Worm (Caenorhabditis elegans) whole organism, young adult: ENCODE measurements around the gene fust-1.

ENCODE experiments used
- B0035.1 ChIP-seq: sonication (generic microtip); optimal IDR thresholded peaks from 2 replicates; lab custom pipeline; 2016; ENCODE audit warnings: missing genetic modification characterization, mild to moderate bottlenecking, missing compliant biosample characterization, missing genotype, missing genetic modification reagents
- B0336.3 ChIP-seq: fragments of 200-800 bp; sonication (Bioruptor generic); IDR thresholded peaks from 2 replicates; pipeline ENCODE4 v1.3.6; 2022; ENCODE audit warnings: missing genetic modification characterization, missing compliant biosample characterization
- D2030.7 ChIP-seq: fragments of 200-800 bp; sonication (Bioruptor generic); IDR thresholded peaks from 2 replicates; pipeline ENCODE4 v1.3.6; 2022; ENCODE audit warnings: missing genetic modification reagents, missing genetic modification characterization, missing compliant biosample characterization
- F10E7.11 ChIP-seq: sonication (generic microtip); optimal IDR thresholded peaks from 2 replicates; lab custom pipeline; 2017; ENCODE audit warnings: mild to moderate bottlenecking, missing genetic modification characterization, moderate library complexity, missing compliant biosample characterization
- F22D6.2 ChIP-seq: sonication (generic microtip); optimal IDR thresholded peaks from 2 replicates; lab custom pipeline; 2016; ENCODE audit warnings: mild to moderate bottlenecking, missing genetic modification characterization, missing compliant biosample characterization
- F39B2.1 ChIP-seq: fragments of 200-800 bp; sonication (Bioruptor generic); IDR thresholded peaks from 2 replicates; pipeline ENCODE4 v1.3.6; 2022; ENCODE audit warnings: missing genetic modification reagents, missing genetic modification characterization, missing compliant biosample characterization
- F49E8.2 ChIP-seq: sonication (generic microtip); optimal IDR thresholded peaks from 3 replicates; lab custom pipeline; 2017; ENCODE audit warnings: missing genetic modification characterization, mild to moderate bottlenecking, missing compliant biosample characterization, antibody characterized with exemption, moderate library complexity; ENCODE audit not compliant: insufficient read depth
- F55B11.4 ChIP-seq: sonication (generic microtip); optimal IDR thresholded peaks from 2 replicates; lab custom pipeline; 2016; ENCODE audit warnings: missing compliant biosample characterization, missing genetic modification characterization, borderline replicate concordance; ENCODE audit not compliant: insufficient read depth
- F57C9.4 ChIP-seq: sonication (generic microtip); optimal IDR thresholded peaks from 2 replicates; lab custom pipeline; 2017; ENCODE audit warnings: mild to moderate bottlenecking, missing genetic modification characterization, missing compliant biosample characterization
- Y79H2A.3 ChIP-seq: fragments of 200-800 bp; sonication (Bioruptor generic); conservative IDR thresholded peaks from 2 replicates; pipeline ENCODE4 v1.3.6; 2022; ENCODE audit warnings: missing genetic modification reagents, missing genetic modification characterization, missing compliant biosample characterization
- ZK185.1 ChIP-seq: sonication (generic microtip); optimal IDR thresholded peaks from 2 replicates; lab custom pipeline; 2016; ENCODE audit warnings: mild to moderate bottlenecking, missing genetic modification characterization, missing compliant biosample characterization; ENCODE audit not compliant: poor library complexity, severe bottlenecking
- akir-1 ChIP-seq: fragments of 200-800 bp; sonication (Bioruptor generic); optimal IDR thresholded peaks from 2 replicates; lab custom pipeline; 2018; ENCODE audit warnings: mild to moderate bottlenecking, missing genetic modification characterization, moderate library complexity, missing compliant biosample characterization
- ama-1 ChIP-seq, 3 experiments: fragments of 150-350 bp in 1 of 3; sonication (generic microtip) in 2 of 3; optimal IDR thresholded peaks; 2 replicates each; lab custom pipeline; 2014 to 2018; ENCODE audit warnings: missing biosample characterization in 2 of 3, missing genetic modification characterization in 2 of 3, missing genetic modification reagents in 2 of 3
- aptf-2 ChIP-seq: fragments of 200-800 bp; sonication (Bioruptor generic); conservative IDR thresholded peaks from 2 replicates; pipeline ENCODE4 v1.3.6; 2022; ENCODE audit warnings: missing genetic modification reagents, missing genetic modification characterization, missing compliant biosample characterization
- atf-7 ChIP-seq: sonication (generic microtip); optimal IDR thresholded peaks from 2 replicates; lab custom pipeline; 2017; ENCODE audit warnings: mild to moderate bottlenecking, missing genetic modification characterization, missing compliant biosample characterization
- cebp-2 ChIP-seq: fragments of 200-800 bp; sonication (Bioruptor generic); IDR thresholded peaks from 2 replicates; pipeline ENCODE4 v1.3.6; 2022; ENCODE audit warnings: missing genetic modification characterization, missing compliant biosample characterization
- ceh-91 ChIP-seq: fragments of 200-800 bp; sonication (Bioruptor generic); IDR thresholded peaks from 2 replicates; pipeline ENCODE4 v1.3.6; 2022; ENCODE audit warnings: missing genetic modification reagents, missing genetic modification characterization, missing compliant biosample characterization
- chd-7 ChIP-seq: sonication (generic microtip); optimal IDR thresholded peaks from 2 replicates; lab custom pipeline; 2016; ENCODE audit warnings: mild to moderate bottlenecking, missing genetic modification characterization, moderate library complexity, missing compliant biosample characterization
- die-1 ChIP-seq: sonication (generic microtip); optimal IDR thresholded peaks from 2 replicates; lab custom pipeline; 2016; ENCODE audit warnings: missing genotype, mild to moderate bottlenecking, missing genetic modification characterization, missing compliant biosample characterization
- dpff-1 ChIP-seq: sonication (generic microtip); optimal IDR thresholded peaks from 2 replicates; lab custom pipeline; 2017; ENCODE audit warnings: mild to moderate bottlenecking, missing genetic modification characterization, missing compliant biosample characterization
- gei-17 ChIP-seq: fragments of 200-800 bp; sonication (Bioruptor generic); optimal IDR thresholded peaks from 2 replicates; lab custom pipeline; 2018; ENCODE audit warnings: mild to moderate bottlenecking, missing genetic modification characterization, missing compliant biosample characterization
- hmg-1.2 ChIP-seq: fragments of 200-800 bp; sonication (Bioruptor generic); IDR thresholded peaks from 2 replicates; pipeline ENCODE4 v1.3.6; 2022; ENCODE audit warnings: missing genetic modification reagents, missing genetic modification characterization, missing compliant biosample characterization
- hsf-1 ChIP-seq: fragments of 200-800 bp; sonication (Bioruptor generic); IDR thresholded peaks from 2 replicates; pipeline ENCODE4 v1.3.6; 2022; ENCODE audit warnings: missing genetic modification reagents, missing genetic modification characterization, missing compliant biosample characterization
- lir-1 ChIP-seq: fragments of 200-800 bp; sonication (Bioruptor generic); conservative IDR thresholded peaks from 2 replicates; pipeline ENCODE4 v1.3.6; 2022; ENCODE audit warnings: missing genetic modification reagents, missing genetic modification characterization, missing compliant biosample characterization
- lsl-1 ChIP-seq: fragments of 200-800 bp; sonication (Bioruptor generic); optimal IDR thresholded peaks from 2 replicates; lab custom pipeline; 2018; ENCODE audit warnings: mild to moderate bottlenecking, missing genetic modification characterization, moderate library complexity, missing compliant biosample characterization
- lsy-27 ChIP-seq: sonication (generic microtip); optimal IDR thresholded peaks from 2 replicates; lab custom pipeline; 2017; ENCODE audit warnings: missing genetic modification characterization, mild to moderate bottlenecking, missing compliant biosample characterization, antibody characterized with exemption, missing genotype, borderline replicate concordance; ENCODE audit not compliant: insufficient read depth
- madf-10 ChIP-seq: sonication (generic microtip); optimal IDR thresholded peaks from 2 replicates; lab custom pipeline; 2016; ENCODE audit warnings: mild to moderate bottlenecking, missing genetic modification characterization, missing compliant biosample characterization
- madf-3 ChIP-seq: fragments of 200-800 bp; sonication (Bioruptor generic); IDR thresholded peaks from 2 replicates; pipeline ENCODE4 v1.3.6; 2022; ENCODE audit warnings: missing genetic modification reagents, missing genetic modification characterization, missing compliant biosample characterization
- mcd-1 ChIP-seq: fragments of 200-800 bp; sonication (Bioruptor generic); IDR thresholded peaks from 2 replicates; pipeline ENCODE4 v1.3.6; 2022; ENCODE audit warnings: missing genetic modification reagents, missing genetic modification characterization, missing compliant biosample characterization
- nhr-120 ChIP-seq: fragments of 200-800 bp; sonication (Bioruptor generic); IDR thresholded peaks from 2 replicates; pipeline ENCODE4 v1.3.6; 2022; ENCODE audit warnings: missing genetic modification characterization, missing compliant biosample characterization
- nhr-179 ChIP-seq: sonication (generic microtip); optimal IDR thresholded peaks from 2 replicates; lab custom pipeline; 2016; ENCODE audit warnings: mild to moderate bottlenecking, missing genetic modification characterization, missing compliant biosample characterization
- nhr-27 ChIP-seq: fragments of 200-800 bp; sonication (Bioruptor generic); optimal IDR thresholded peaks from 2 replicates; lab custom pipeline; 2018; ENCODE audit warnings: mild to moderate bottlenecking, missing genetic modification characterization, moderate library complexity, missing compliant biosample characterization
- nhr-80 ChIP-seq: sonication (generic microtip); optimal IDR thresholded peaks from 2 replicates; lab custom pipeline; 2016; ENCODE audit warnings: missing genetic modification characterization, missing compliant biosample characterization
- nhr-90 ChIP-seq: sonication (generic microtip); optimal IDR thresholded peaks from 2 replicates; lab custom pipeline; 2016; ENCODE audit warnings: missing genotype, mild to moderate bottlenecking, missing genetic modification characterization, missing compliant biosample characterization
- pha-4 ChIP-seq: fragments of 150-350 bp; sonication (generic microtip); optimal IDR thresholded peaks from 2 replicates; lab custom pipeline; 2014; ENCODE audit warnings: missing biosample characterization, missing genetic modification reagents, missing genetic modification characterization
- repo-1 ChIP-seq: sonication (generic microtip); optimal IDR thresholded peaks from 2 replicates; lab custom pipeline; 2017; ENCODE audit warnings: mild to moderate bottlenecking, missing genetic modification characterization, missing compliant biosample characterization
- snpc-4 ChIP-seq, 5 experiments: fragments of 150-350 bp in 1 of 5; sonication (generic microtip) in 4 of 5; optimal IDR thresholded peaks; 2 replicates each; lab custom pipeline; 2014 to 2018; ENCODE audit warnings: missing genetic modification characterization in 5 of 5, missing biosample characterization in 3 of 5, antibody characterized with exemption in 2 of 5, mild to moderate bottlenecking in 2 of 5, missing compliant biosample characterization in 2 of 5, missing genotype in 2 of 5, moderate library complexity in 2 of 5, missing genetic modification reagents in 1 of 5
- somi-1 ChIP-seq: fragments of 200-800 bp; sonication (Bioruptor generic); optimal IDR thresholded peaks from 2 replicates; lab custom pipeline; 2018; ENCODE audit warnings: mild to moderate bottlenecking, missing genetic modification characterization, missing compliant biosample characterization
- tbx-9 ChIP-seq: sonication (generic microtip); optimal IDR thresholded peaks from 2 replicates; lab custom pipeline; 2016; ENCODE audit warnings: borderline replicate concordance, missing genetic modification characterization, inconsistent platforms, missing compliant biosample characterization
- unc-62 ChIP-seq: fragments of 150-350 bp; optimal IDR thresholded peaks from 2 replicates; lab custom pipeline; 2014; ENCODE audit warnings: missing biosample characterization, missing genetic modification reagents, missing genetic modification characterization
- xnd-1 ChIP-seq: sonication (generic microtip); optimal IDR thresholded peaks from 2 replicates; lab custom pipeline; 2016; ENCODE audit warnings: missing genotype, missing genetic modification reagents, missing genetic modification characterization, missing compliant biosample characterization
- ztf-18 ChIP-seq: sonication (generic microtip); optimal IDR thresholded peaks from 2 replicates; lab custom pipeline; 2016; ENCODE audit warnings: missing genotype, mild to moderate bottlenecking, missing genetic modification characterization, missing compliant biosample characterization
- ztf-3 ChIP-seq: fragments of 200-800 bp; sonication (Bioruptor generic); optimal IDR thresholded peaks from 2 replicates; lab custom pipeline; 2018; ENCODE audit warnings: mild to moderate bottlenecking, missing genetic modification characterization, missing compliant biosample characterization
- ztf-6 ChIP-seq: fragments of 200-800 bp; sonication (Bioruptor generic); IDR thresholded peaks from 2 replicates; pipeline ENCODE4 v1.3.6; 2022; ENCODE audit warnings: missing genetic modification reagents, missing genetic modification characterization, missing compliant biosample characterization

The fust-1 gene

DNA sequence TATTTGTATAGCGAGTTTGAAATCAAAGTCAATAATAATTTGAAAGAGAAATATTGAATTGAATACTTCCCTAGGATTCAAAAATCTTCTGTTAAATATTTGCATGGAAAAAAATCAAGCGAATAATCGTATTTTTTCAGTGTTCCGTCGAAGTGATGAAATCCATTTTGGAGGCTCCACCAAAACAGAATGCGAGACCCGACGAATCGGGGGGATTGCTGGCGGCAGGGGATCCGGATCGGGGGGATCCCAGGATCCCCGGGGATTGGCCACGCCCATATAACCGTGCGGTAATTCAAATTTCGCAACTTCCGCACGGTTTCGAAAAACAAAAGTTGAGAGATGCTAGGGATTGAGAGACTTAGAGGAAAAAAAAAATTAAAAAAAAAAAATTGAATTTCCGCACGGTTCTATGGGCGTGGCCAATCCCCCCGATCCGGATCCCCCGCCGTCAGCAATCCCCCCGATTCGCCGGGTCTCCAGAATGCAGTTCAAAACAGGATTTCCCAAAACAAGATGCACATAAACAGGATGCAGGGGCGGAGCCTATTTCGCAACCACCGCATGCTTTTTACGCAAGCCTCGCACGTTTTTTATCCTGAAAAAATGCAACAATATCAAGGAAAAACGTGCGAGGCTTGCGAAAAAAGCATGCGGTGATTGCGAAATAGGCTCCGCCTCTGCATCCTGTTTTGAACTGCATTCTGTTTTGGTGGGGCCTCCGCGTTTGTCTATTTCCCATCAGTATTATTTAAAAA is 29.5 kb upstream of the fust-1 start, which contains the start of gene F10E7.11 (continued):
- TF ChIP-seq lir-1 (GFP tag; lab: Robert Waterston, UW), result no peak
- no peak for TF ChIP-seq pha-4
- no peak for TF ChIP-seq Y79H2A.3 (GFP tag; lab: Robert Waterston, UW)
- peak; percentile 78 for TF ChIP-seq mcd-1 (GFP tag; lab: Robert Waterston, UW)
- no peak for TF ChIP-seq ztf-6 (GFP tag; lab: Robert Waterston, UW)
- TF ChIP-seq ztf-3 (GFP tag; lab: Kevin White, UChicago), result no peak
- no peak for TF ChIP-seq F39B2.1 (GFP tag; lab: Robert Waterston, UW)
- TF ChIP-seq gei-17 (GFP tag; lab: Kevin White, UChicago), result no peak
- TF ChIP-seq lsl-1 (GFP tag; lab: Kevin White, UChicago), result no peak
- TF ChIP-seq nhr-90 (tag; lab: Kevin White, UChicago), result no peak
- TF ChIP-seq F49E8.2 (tag; lab: Kevin White, UChicago), result no peak
- TF ChIP-seq akir-1 (GFP tag; lab: Kevin White, UChicago), result no peak
- TF ChIP-seq nhr-179 (tag; lab: Kevin White, UChicago), result no peak
- no peak for TF ChIP-seq lsy-27 (tag; lab: Kevin White, UChicago)
- no peak; the same call in 1 of the 2 replicates for TF ChIP-seq ceh-91 (GFP tag; lab: Robert Waterston, UW)
- TF ChIP-seq die-1 (tag; lab: Kevin White, UChicago), result no peak
- TF ChIP-seq ama-1 (optimal IDR thresholded peaks at IDR 0.05; lab: Kevin White, UChicago), result no peak
- TF ChIP-seq ama-1 (GFP tag; optimal IDR thresholded peaks at IDR 0.05; lab: Kevin White, UChicago), result no peak
- no peak for TF ChIP-seq nhr-120 (GFP tag; lab: Robert Waterston, UW)
- TF ChIP-seq somi-1 (GFP tag; lab: Kevin White, UChicago), result no peak
- TF ChIP-seq madf-3 (GFP tag; lab: Robert Waterston, UW), result no peak; the same call in 1 of the 2 replicates
- TF ChIP-seq B0035.1 (tag; lab: Kevin White, UChicago), result no peak
- TF ChIP-seq F22D6.2, result no peak
- TF ChIP-seq madf-10 (tag; lab: Kevin White, UChicago), result no peak
- peak; percentile 4 for TF ChIP-seq xnd-1
- TF ChIP-seq B0336.3 (GFP tag; lab: Robert Waterston, UW), result peak; percentile 34; the same call in 1 of the 2 replicates
- TF ChIP-seq tbx-9 (tag; lab: Kevin White, UChicago), result no peak
- TF ChIP-seq snpc-4 (GFP tag; optimal IDR thresholded peaks at IDR 0.05; lab: Kevin White, UChicago), result no peak
- peak in 2 of 4 experiments; percentile 33 to 34 for TF ChIP-seq snpc-4 (tag; optimal IDR thresholded peaks at IDR 0.05; lab: Kevin White, UChicago)
- TF ChIP-seq aptf-2 (GFP tag; lab: Robert Waterston, UW), result 0 out of 2 replicates have a peak, but pooled peaks have one; percentile 40
- TF ChIP-seq unc-62 (GFP tag; lab: Kevin White, UChicago), result no peak
- TF ChIP-seq ZK185.1 (tag; lab: Kevin White, UChicago), result no peak
- no peak for TF ChIP-seq F55B11.4
- TF ChIP-seq hmg-1.2, result peak; percentile 7; the same call in 1 of the 2 replicates
- no peak for TF ChIP-seq chd-7 (tag; lab: Kevin White, UChicago)
- TF ChIP-seq repo-1 (tag; lab: Kevin White, UChicago), result no peak
- no peak for TF ChIP-seq atf-7
- TF ChIP-seq nhr-80 (tag; lab: Kevin White, UChicago), result no peak
- TF ChIP-seq ztf-18, result peak; percentile 52
- TF ChIP-seq F57C9.4 (tag; lab: Kevin White, UChicago), result no peak
- no peak for TF ChIP-seq dpff-1 (tag; lab: Kevin White, UChicago)
- TF ChIP-seq D2030.7 (GFP tag; lab: Robert Waterston, UW), result no peak
- TF ChIP-seq nhr-27 (tag; lab: Kevin White, UChicago), result no peak
- TF ChIP-seq cebp-2 (GFP tag; lab: Robert Waterston, UW), result no peak
- no peak for TF ChIP-seq F10E7.11 (tag; lab: Kevin White, UChicago)
- no peak for TF ChIP-seq hsf-1 (GFP tag; lab: Robert Waterston, UW)
